Worm (Caenorhabditis elegans) whole organism, L3 larva: ENCODE measurements around the gene ins-16.

Source experiments
- aly-2 ChIP-seq: fragments of 150-350 bp; optimal IDR thresholded peaks from 2 replicates; lab custom pipeline; 2014; ENCODE audit warnings: missing biosample characterization, missing genetic modification characterization
- ama-1 ChIP-seq: fragments of 150-350 bp; optimal IDR thresholded peaks from 2 replicates; lab custom pipeline; 2018
- ceh-82 ChIP-seq: fragments of 150-350 bp; optimal IDR thresholded peaks from 2 replicates; lab custom pipeline; 2014; ENCODE audit warnings: missing biosample characterization, missing genetic modification characterization
- egl-27 ChIP-seq: sonication (generic microtip); optimal IDR thresholded peaks from 4 replicates; lab custom pipeline; 2017; ENCODE audit warnings: missing biosample characterization, missing genetic modification reagents, missing genetic modification characterization
- elt-1 ChIP-seq: fragments of 150-350 bp; optimal IDR thresholded peaks from 2 replicates; lab custom pipeline; 2014; ENCODE audit warnings: missing biosample characterization, missing genetic modification characterization
- fkh-10 ChIP-seq: sonication (generic microtip); optimal IDR thresholded peaks from 2 replicates; lab custom pipeline; 2017; ENCODE audit warnings: missing biosample characterization, missing genetic modification reagents, missing genetic modification characterization
- lin-39 ChIP-seq: fragments of 150-350 bp; optimal IDR thresholded peaks from 2 replicates; lab custom pipeline; 2018; ENCODE audit warnings: missing biosample characterization, missing genetic modification reagents, missing genetic modification characterization
- nhr-25 ChIP-seq: sonication (generic microtip); optimal IDR thresholded peaks from 2 replicates; lab custom pipeline; 2017; ENCODE audit warnings: missing biosample characterization, missing genetic modification characterization
- pha-4 ChIP-seq: fragments of 150-350 bp; optimal IDR thresholded peaks from 2 replicates; lab custom pipeline; 2014; ENCODE audit warnings: missing biosample characterization, missing genetic modification reagents, missing genetic modification characterization
- snpc-4 ChIP-seq: fragments of 150-350 bp; optimal IDR thresholded peaks from 2 replicates; lab custom pipeline; 2014; ENCODE audit warnings: missing biosample characterization, missing genetic modification characterization
- tbx-2 ChIP-seq: sonication (generic microtip); optimal IDR thresholded peaks from 2 replicates; lab custom pipeline; 2016; ENCODE audit warnings: mild to moderate bottlenecking, missing genetic modification characterization, missing compliant biosample characterization
- unc-62 ChIP-seq: fragments of 150-350 bp; sonication (generic microtip); optimal IDR thresholded peaks from 4 replicates; lab custom pipeline; 2014; ENCODE audit warnings: missing biosample characterization, missing genetic modification reagents, missing genetic modification characterization
- zag-1 ChIP-seq: fragments of 150-350 bp; optimal IDR thresholded peaks from 2 replicates; lab custom pipeline; 2014; ENCODE audit warnings: missing biosample characterization, missing genetic modification characterization

- TF ChIP-seq zag-1 (tag; lab: Kevin White, UChicago) (no peak), lin-39 (tag; lab: Kevin White, UChicago) (no peak), ama-1 (lab: Kevin White, UChicago) (no peak), elt-1 (no peak), pha-4 (tag; lab: Kevin White, UChicago) (no peak), fkh-10 (no peak), ceh-82 (tag; lab: Kevin White, UChicago) (no peak), nhr-25 (no peak), egl-27 (tag; lab: Kevin White, UChicago) (no peak), tbx-2 (tag; lab: Kevin White, UChicago) (no peak), aly-2 (tag; lab: Kevin White, UChicago) (no peak), snpc-4 (tag; lab: Kevin White, UChicago) (no peak), unc-62 (GFP tag; lab: Kevin White, UChicago) (no peak)
Observed at ce11 chrIII:2101310-2101709, 40.6 kb upstream of the ins-16 start.
